Worm (Caenorhabditis elegans): ENCODE data around the gene T16G12.10.
A peak's percentile ranks its signal among the peaks of the same experiment; 100 is the strongest.

Gene T16G12.10

DNA sequence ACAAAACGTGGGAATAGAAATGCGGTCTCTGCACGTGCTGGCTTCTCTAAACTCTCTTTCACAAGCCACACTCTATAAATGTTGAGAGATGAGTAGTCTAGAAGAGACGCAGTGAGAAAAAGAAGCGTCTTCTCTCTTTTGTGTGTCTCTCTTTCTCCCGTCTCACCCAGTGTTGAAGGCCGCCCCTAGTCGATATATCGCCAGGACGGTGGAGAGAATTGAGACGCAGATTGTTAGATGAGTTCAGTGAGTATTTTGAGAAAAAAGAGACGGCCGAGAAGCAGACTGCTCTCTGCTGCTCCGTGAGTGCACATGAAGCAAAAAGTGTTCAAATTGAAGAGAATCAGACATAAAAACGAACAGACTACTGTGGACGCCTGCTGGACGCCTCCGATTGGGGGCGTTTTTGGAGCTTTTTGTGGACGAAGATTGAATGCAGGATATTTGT lies 40.6 kb upstream of the T16G12.10 start (continued):
- TF ChIP-seq nhr-76 (tag; optimal IDR thresholded peaks at IDR 0.05) = no peak
- no peak for TF ChIP-seq hlh-4 (tag; optimal IDR thresholded peaks at IDR 0.05)
- peak; percentile 71 for TF ChIP-seq lin-39 (tag; optimal IDR thresholded peaks at IDR 0.05)
- TF ChIP-seq ama-1 (optimal IDR thresholded peaks at IDR 0.05) = peak; percentile 53
- TF ChIP-seq vab-15 (tag; optimal IDR thresholded peaks at IDR 0.05) = no peak
- TF ChIP-seq sptf-1 (tag; optimal IDR thresholded peaks at IDR 0.05) = no peak
- TF ChIP-seq unc-30 (tag; optimal IDR thresholded peaks at IDR 0.05) = no peak
- TF ChIP-seq fkh-4 (tag; optimal IDR thresholded peaks at IDR 0.05; ENCODE audit: borderline replicate concordance) = peak; percentile 52
- TF ChIP-seq unc-86 (tag; optimal IDR thresholded peaks at IDR 0.05) = peak; percentile 94
- TF ChIP-seq elt-3 (tag; optimal IDR thresholded peaks at IDR 0.05) = peak in 1 of 6 experiments; percentile 30
- TF ChIP-seq fos-1 (tag; optimal IDR thresholded peaks at IDR 0.05) = peak; percentile 85
- no peak for TF ChIP-seq nhr-12 (tag; optimal IDR thresholded peaks at IDR 0.05)
- peak; percentile 80 to 88 (median 82) for TF ChIP-seq ceh-82 (tag; optimal IDR thresholded peaks at IDR 0.05)
- TF ChIP-seq unc-98 (GFP tag; IDR thresholded peaks at IDR 0.05) = no peak; the same call in 1 of the 2 replicates
- TF ChIP-seq dpl-1 (GFP tag; optimal IDR thresholded peaks at IDR 0.05) = peak; percentile 73 to 76 (median 73)
- TF ChIP-seq nhr-90 (tag; optimal IDR thresholded peaks at IDR 0.05; ENCODE audit: poor library complexity) = peak; percentile 83
- TF ChIP-seq egl-13 (tag; optimal IDR thresholded peaks at IDR 0.05) = peak; percentile 76
- TF ChIP-seq lin-15B (tag; optimal IDR thresholded peaks at IDR 0.05) = peak; percentile 35
- TF ChIP-seq nhr-20 (tag; optimal IDR thresholded peaks at IDR 0.05) = peak; percentile 92
- TF ChIP-seq efl-1 (optimal IDR thresholded peaks at IDR 0.05) = peak; percentile 87 to 89
- peak; percentile 64 to 98 for TF ChIP-seq efl-1 (GFP tag; optimal IDR thresholded peaks at IDR 0.05 in 1 of 2)
- TF ChIP-seq nhr-77 (tag; optimal IDR thresholded peaks at IDR 0.05) = peak; percentile 90
- TF ChIP-seq ceh-88 (GFP tag; IDR thresholded peaks at IDR 0.05) = no peak; the same call in 1 of the 2 replicates
- TF ChIP-seq nhr-71 (tag; optimal IDR thresholded peaks at IDR 0.05) = peak; percentile 97
- peak in 1 of 2 experiments; percentile 54 for TF ChIP-seq ztf-11 (tag; optimal IDR thresholded peaks at IDR 0.05)
- TF ChIP-seq pqm-1 (tag; optimal IDR thresholded peaks at IDR 0.05) = no peak
- no peak for TF ChIP-seq hlh-17 (GFP tag; optimal IDR thresholded peaks at IDR 0.05; ENCODE audit: borderline replicate concordance)
- peak; percentile 94 for TF ChIP-seq nhr-47 (tag; optimal IDR thresholded peaks at IDR 0.05)
- no peak for TF ChIP-seq nhr-84 (tag; optimal IDR thresholded peaks at IDR 0.05)
- TF ChIP-seq pax-3 (tag; optimal IDR thresholded peaks at IDR 0.05) = peak; percentile 53
- peak; percentile 64 for TF ChIP-seq fkh-10 (GFP tag; optimal IDR thresholded peaks at IDR 0.05)
- TF ChIP-seq lsy-2 (tag; optimal IDR thresholded peaks at IDR 0.05) = peak; percentile 90 to 94
- TF ChIP-seq Y116A8C.19 (tag; optimal IDR thresholded peaks at IDR 0.05; ENCODE audit: borderline replicate concordance) = no peak
- no peak for TF ChIP-seq alr-1 (tag; optimal IDR thresholded peaks at IDR 0.05; ENCODE audit: borderline replicate concordance)
- TF ChIP-seq lin-13 (GFP tag; optimal IDR thresholded peaks at IDR 0.05) = peak; percentile 85
- TF ChIP-seq fkh-8 (tag; optimal IDR thresholded peaks at IDR 0.05) = peak; percentile 91
- no peak for TF ChIP-seq nhr-28 (tag; optimal IDR thresholded peaks at IDR 0.05)
- TF ChIP-seq dsc-1 (tag; optimal IDR thresholded peaks at IDR 0.05) = peak; percentile 92
- peak; percentile 65 to 85 for TF ChIP-seq egl-27 (tag; optimal IDR thresholded peaks at IDR 0.05)
- peak; percentile 80 for TF ChIP-seq lir-3 (tag; optimal IDR thresholded peaks at IDR 0.05; ENCODE audit: poor library complexity)
- TF ChIP-seq unc-130 (tag; optimal IDR thresholded peaks at IDR 0.05) = peak; percentile 25
- peak; percentile 95 for TF ChIP-seq snu-23 (GFP tag; optimal IDR thresholded peaks at IDR 0.05)
- peak; percentile 86 for TF ChIP-seq ceh-8 (GFP tag; optimal IDR thresholded peaks at IDR 0.05)
- no peak for TF ChIP-seq pag-3 (tag; optimal IDR thresholded peaks at IDR 0.05; ENCODE audit: borderline replicate concordance, insufficient read depth)
- peak; percentile 94 for TF ChIP-seq tbx-2 (tag; optimal IDR thresholded peaks at IDR 0.05)
- peak; percentile 66 for TF ChIP-seq blmp-1 (tag; optimal IDR thresholded peaks at IDR 0.05)
- TF ChIP-seq elt-2 (tag; optimal IDR thresholded peaks at IDR 0.05) = peak; percentile 68
- peak; percentile 26 for TF ChIP-seq sox-4 (tag; optimal IDR thresholded peaks at IDR 0.05)
- no peak for TF ChIP-seq tlp-1 (tag; optimal IDR thresholded peaks at IDR 0.05)
- TF ChIP-seq skn-1 (tag; optimal IDR thresholded peaks at IDR 0.05) = peak; percentile 57
- peak; percentile 77 for TF ChIP-seq snpc-4 (tag; optimal IDR thresholded peaks at IDR 0.05)
- TF ChIP-seq efl-3 (GFP tag; optimal IDR thresholded peaks at IDR 0.05) = no peak
